Fruit fly (Drosophila melanogaster): ENCODE data around the gene CG16721.

Gene CG16721

DNA sequence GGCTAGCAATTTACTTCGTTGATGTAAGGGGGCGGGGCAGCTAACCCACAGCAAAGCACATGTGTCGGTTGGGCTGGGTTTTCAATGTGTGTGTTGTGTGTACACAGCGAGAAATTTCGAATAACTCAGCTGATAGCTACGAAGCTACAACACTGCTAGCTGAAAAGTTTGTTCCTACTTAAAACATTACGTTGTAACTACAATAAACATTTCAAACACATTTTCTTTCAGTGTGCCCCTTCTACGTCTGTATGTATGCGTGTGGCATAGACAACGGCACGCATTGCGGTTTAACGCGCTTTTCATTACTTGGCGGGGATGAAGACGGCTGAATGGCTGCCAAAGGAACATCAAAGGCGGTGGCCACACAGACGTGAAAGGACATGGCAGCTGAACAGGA, 32.1 kb upstream of the CG16721 start:
- TF ChIP-seq kah (GFP tag; optimal IDR thresholded peaks at IDR 0.05) (no peak), CG15514 (GFP tag; optimal IDR thresholded peaks at IDR 0.05) (peak; percentile 6), dpn (GFP tag; optimal IDR thresholded peaks at IDR 0.05) (peak; percentile 9 to 26), ftz-f1 (GFP tag; optimal IDR thresholded peaks at IDR 0.05) (no peak), CG15011 (GFP tag; optimal IDR thresholded peaks at IDR 0.05) (no peak), Bdp1 (GFP tag; optimal IDR thresholded peaks at IDR 0.05) (no peak), CG3847 (GFP tag; IDR thresholded peaks at IDR 0.05) (peak; percentile 16; the same call in 1 of the 2 replicates), pnt (GFP tag; optimal IDR thresholded peaks at IDR 0.05) (peak; percentile 6), CG12219 (GFP tag; optimal IDR thresholded peaks at IDR 0.05) (peak; percentile 12), CG2678 (tag; optimal IDR thresholded peaks at IDR 0.05) (peak; percentile 51), Hr51 (GFP tag; optimal IDR thresholded peaks at IDR 0.05) (peak in 1 of 2 experiments; percentile 32), crp (GFP tag; optimal IDR thresholded peaks at IDR 0.05) (no peak), lab (GFP tag; optimal IDR thresholded peaks at IDR 0.05) (peak; percentile 62), grau (tag; optimal IDR thresholded peaks at IDR 0.05) (peak; percentile 37), Antp (GFP tag; optimal IDR thresholded peaks at IDR 0.05) (peak; percentile 22), ranshi (GFP tag; IDR thresholded peaks at IDR 0.05) (0 out of 2 replicates have a peak, but pooled peaks have one; percentile 23), bab2 (GFP tag; optimal IDR thresholded peaks at IDR 0.05) (peak; percentile 4), CG7556 (GFP tag; optimal IDR thresholded peaks at IDR 0.05) (peak; percentile 22), BEAF-32 (GFP tag; optimal IDR thresholded peaks at IDR 0.05) (no peak), zf30C (GFP tag; optimal IDR thresholded peaks at IDR 0.05) (no peak), phol (tag; optimal IDR thresholded peaks at IDR 0.05) (peak; percentile 9), Stat92E (GFP tag; optimal IDR thresholded peaks at IDR 0.05) (no peak), onecut (GFP tag; IDR thresholded peaks at IDR 0.05) (peak; percentile 18; the same call in 1 of the 2 replicates), tgo (GFP tag; IDR thresholded peaks at IDR 0.05) (peak; percentile 34; the same call in 1 of the 3 replicates), CG11456 (GFP tag; IDR thresholded peaks at IDR 0.05) (peak; percentile 48; the same call in 1 of the 3 replicates), Gug (GFP tag; IDR thresholded peaks at IDR 0.05) (0 out of 4 replicates have a peak, but pooled peaks have one; percentile 25), B-H2 (GFP tag; optimal IDR thresholded peaks at IDR 0.05) (no peak), pum (GFP tag; optimal IDR thresholded peaks at IDR 0.05) (no peak), ind (GFP tag; optimal IDR thresholded peaks at IDR 0.05) (peak; percentile 6), sisA (GFP tag; IDR thresholded peaks at IDR 0.05) (peak; percentile 30; the same call in 1 of the 2 replicates), Hsf (GFP tag; optimal IDR thresholded peaks at IDR 0.05) (peak; percentile 36), sob (GFP tag; IDR thresholded peaks at IDR 0.05) (peak; percentile 63), CG14667 (GFP tag; IDR thresholded peaks at IDR 0.05) (peak; percentile 29; the same call in 1 of the 2 replicates), CG8290 (GFP tag; optimal IDR thresholded peaks at IDR 0.05) (no peak), CG8290 (tag; optimal IDR thresholded peaks at IDR 0.05) (peak in 1 of 2 experiments; percentile 79), CG9932 (GFP tag; IDR thresholded peaks at IDR 0.05) (peak; percentile 44), sens (GFP tag) (peak; percentile 49), cg (GFP tag; optimal IDR thresholded peaks at IDR 0.05) (peak; percentile 2), zfh1 (GFP tag; IDR thresholded peaks at IDR 0.05) (peak; percentile 43; the same call in 1 of the 3 replicates), abd-A (tag; optimal IDR thresholded peaks at IDR 0.05) (peak; percentile 54), CG11695 (GFP tag; IDR thresholded peaks at IDR 0.05) (0 out of 3 replicates have a peak, but pooled peaks have one; percentile 23), CG11504 (tag; optimal IDR thresholded peaks at IDR 0.05) (peak; percentile 51), ac (GFP tag; optimal IDR thresholded peaks at IDR 0.05) (no peak), run (tag; optimal IDR thresholded peaks at IDR 0.05) (no peak), PHDP (tag; optimal IDR thresholded peaks at IDR 0.05) (peak; percentile 17), Fer3 (tag; optimal IDR thresholded peaks at IDR 0.05) (no peak), cas (GFP tag; IDR thresholded peaks at IDR 0.05) (no peak), CG12659 (GFP tag; optimal IDR thresholded peaks at IDR 0.05) (peak; percentile 10), CG16815 (GFP tag; optimal IDR thresholded peaks at IDR 0.05) (no peak), CG14860 (GFP tag; IDR thresholded peaks at IDR 0.05; ENCODE audit: partially characterized antibody) (no peak)
